Worm (Caenorhabditis elegans) whole organism, midembryonic: ENCODE results near the gene nspg-5.

Experiments
- T22C8.4 ChIP-seq: fragments of 200-800 bp; sonication (Bioruptor generic); IDR thresholded peaks from 2 replicates; pipeline ENCODE4 v1.3.6; 2022; ENCODE audit warnings: missing genetic modification characterization, missing compliant biosample characterization
- cog-1 ChIP-seq: sonication (generic microtip); optimal IDR thresholded peaks from 2 replicates; lab custom pipeline; 2016; ENCODE audit warnings: missing genetic modification characterization, missing compliant biosample characterization
- flt-1 ChIP-seq: fragments of 200-800 bp; sonication (Bioruptor generic); IDR thresholded peaks from 2 replicates; pipeline ENCODE4 v1.3.6; 2022; ENCODE audit warnings: missing genetic modification characterization, missing compliant biosample characterization
- med-1 ChIP-seq: sonication (generic microtip); optimal IDR thresholded peaks from 2 replicates; lab custom pipeline; 2017; ENCODE audit warnings: missing genetic modification characterization, mild to moderate bottlenecking, missing compliant biosample characterization, antibody characterized with exemption, missing genetic modification reagents; ENCODE audit not compliant: insufficient read depth
- ref-1 ChIP-seq: fragments of 200-800 bp; sonication (Bioruptor generic); conservative IDR thresholded peaks from 2 replicates; pipeline ENCODE4 v1.3.6; 2022; ENCODE audit warnings: missing genetic modification reagents, missing genetic modification characterization, missing compliant biosample characterization
- tab-1 ChIP-seq: fragments of 200-800 bp; sonication (Bioruptor generic); IDR thresholded peaks from 2 replicates; pipeline ENCODE4 v1.3.6; 2022; ENCODE audit warnings: missing genetic modification characterization, missing compliant biosample characterization
- ztf-23 ChIP-seq: fragments of 200-800 bp; sonication (Bioruptor generic); IDR thresholded peaks from 2 replicates; pipeline ENCODE4 v1.3.6; 2022; ENCODE audit warnings: missing genetic modification reagents, missing genetic modification characterization, missing compliant biosample characterization
- ztf-29 ChIP-seq: fragments of 200-800 bp; sonication (Bioruptor generic); IDR thresholded peaks from 2 replicates; pipeline ENCODE4 v1.3.6; 2022; ENCODE audit warnings: missing genetic modification reagents, missing genetic modification characterization, missing compliant biosample characterization

- TF ChIP-seq flt-1 (GFP tag; lab: Robert Waterston, UW) = no peak
- TF ChIP-seq ztf-29 (GFP tag; lab: Robert Waterston, UW) = no peak
- TF ChIP-seq med-1 (GFP tag; lab: Kevin White, UChicago) = no peak
- no peak for TF ChIP-seq cog-1
- no peak for TF ChIP-seq T22C8.4 (GFP tag; lab: Robert Waterston, UW)
- no peak for TF ChIP-seq ref-1 (GFP tag; lab: Robert Waterston, UW)
- TF ChIP-seq ztf-23 (GFP tag; lab: Robert Waterston, UW) = no peak
- TF ChIP-seq tab-1 (GFP tag; lab: Robert Waterston, UW) = no peak
Observed at ce11 chrX:2978100-2978499, 3.7 kb upstream of the nspg-5 start.
